Worm (Caenorhabditis elegans): ENCODE results near the gene K02E11.4.

DNA sequence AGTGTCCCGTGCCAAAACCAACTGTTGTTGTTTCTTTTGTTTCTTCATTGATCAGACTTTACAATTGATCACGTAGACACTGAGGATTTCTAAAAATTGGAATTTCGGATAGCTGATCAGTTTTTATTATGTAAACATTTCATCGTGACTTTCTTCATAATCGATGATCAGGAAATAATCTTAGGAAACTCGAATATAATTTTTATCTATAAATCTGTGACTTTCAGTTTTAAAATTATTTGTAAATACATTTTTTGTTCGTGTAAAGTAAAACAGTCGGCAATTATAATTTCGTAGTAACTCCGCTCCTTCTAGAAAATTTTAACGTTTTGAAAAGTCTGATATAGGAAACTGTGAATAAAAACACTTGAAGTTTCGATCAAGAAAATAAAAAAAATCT is 22.8 kb upstream of the K02E11.4 start, which contains the start of gene F40G12.5:
- no peak for TF ChIP-seq unc-62 (GFP tag; optimal IDR thresholded peaks at IDR 0.05)
- TF ChIP-seq nhr-12 (tag; optimal IDR thresholded peaks at IDR 0.05): no peak
- no peak for TF ChIP-seq sem-2 (GFP tag; optimal IDR thresholded peaks at IDR 0.05)
- no peak for TF ChIP-seq cnd-1 (tag; optimal IDR thresholded peaks at IDR 0.05)
- no peak for TF ChIP-seq nhr-28 (tag; optimal IDR thresholded peaks at IDR 0.05)

Measured in whole organism, mixed stage, embryonic.